Worm (Caenorhabditis elegans) whole organism, early embryonic: ENCODE measurements around the gene crn-3.

Source experiments
- B0310.2 ChIP-seq: sonication (generic microtip); optimal IDR thresholded peaks from 2 replicates; lab custom pipeline; 2016; ENCODE audit warnings: mild to moderate bottlenecking, missing genetic modification characterization, missing compliant biosample characterization
- ama-1 ChIP-seq: fragments of 150-350 bp; optimal IDR thresholded peaks from 2 replicates; lab custom pipeline; 2014
- ceh-36 ChIP-seq: sonication (generic microtip); optimal IDR thresholded peaks from 2 replicates; lab custom pipeline; 2016; ENCODE audit warnings: missing genetic modification characterization, inconsistent platforms, missing compliant biosample characterization
- hnd-1 ChIP-seq: sonication (generic microtip); optimal IDR thresholded peaks from 2 replicates; lab custom pipeline; 2016; ENCODE audit warnings: missing genetic modification characterization, missing compliant biosample characterization

DNA sequence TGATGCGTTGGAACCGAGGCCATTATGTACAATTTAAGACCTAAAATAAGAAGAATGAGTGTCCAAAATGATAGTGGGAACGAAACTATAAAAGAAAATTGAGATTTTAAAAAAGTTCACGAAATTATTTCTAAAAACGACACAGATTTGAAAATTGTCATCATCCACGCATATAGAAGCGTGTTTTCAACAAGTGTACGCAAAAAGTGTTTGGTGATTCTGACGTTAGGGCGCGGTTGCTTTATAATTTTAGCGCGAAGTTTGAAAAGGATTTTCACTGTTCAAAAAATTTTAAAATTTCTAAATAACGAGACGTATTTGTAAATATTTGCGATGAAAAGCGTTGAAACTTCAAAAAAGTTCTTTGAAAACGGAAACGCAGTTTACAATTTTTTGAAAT is 24.5 kb upstream of the crn-3 start, which contains the start of gene cdc-48.1:
- TF ChIP-seq ama-1 (lab: Kevin White, UChicago), result no peak
- peak; percentile 74 for TF ChIP-seq B0310.2 (tag; lab: Kevin White, UChicago)
- TF ChIP-seq ceh-36 (tag; lab: Kevin White, UChicago), result peak; percentile 54
- peak; percentile 42 for TF ChIP-seq hnd-1
